Worm (Caenorhabditis elegans) whole organism, L4 larva: ENCODE results near the gene Y50D7A.8.

Experiments
- F10B5.3 ChIP-seq: sonication (generic microtip); optimal IDR thresholded peaks from 2 replicates; lab custom pipeline; 2016; ENCODE audit warnings: mild to moderate bottlenecking, missing genetic modification characterization, missing compliant biosample characterization
- T20F7.1 ChIP-seq: fragments of 200-800 bp; sonication (Bioruptor generic); optimal IDR thresholded peaks from 2 replicates; lab custom pipeline; 2018; ENCODE audit warnings: mild to moderate bottlenecking, missing genetic modification characterization, missing compliant biosample characterization
- Y75B8A.6 ChIP-seq: fragments of 200-800 bp; sonication (Bioruptor generic); IDR thresholded peaks from 2 replicates; pipeline ENCODE4 v1.3.6; 2022; ENCODE audit warnings: missing genetic modification reagents, missing genetic modification characterization, missing compliant biosample characterization
- ZK546.5 ChIP-seq, 2 experiments: sonication (generic microtip); optimal IDR thresholded peaks; 2 replicates each; lab custom pipeline; 2017; ENCODE audit warnings: missing biosample characterization in 2 of 2, missing genetic modification characterization in 2 of 2
- arid-1 ChIP-seq: fragments of 200-800 bp; sonication (Bioruptor generic); conservative IDR thresholded peaks from 2 replicates; pipeline ENCODE4 v1.3.6; 2022; ENCODE audit warnings: missing genetic modification reagents, missing genetic modification characterization, missing compliant biosample characterization
- ceh-62 ChIP-seq: sonication (generic microtip); optimal IDR thresholded peaks from 2 replicates; lab custom pipeline; 2017; ENCODE audit warnings: missing biosample characterization, missing genetic modification characterization
- ceh-82 ChIP-seq: sonication (generic microtip); optimal IDR thresholded peaks from 2 replicates; lab custom pipeline; 2017; ENCODE audit warnings: missing biosample characterization, missing genetic modification characterization
- cey-2 ChIP-seq: sonication (generic microtip); optimal IDR thresholded peaks from 3 replicates; lab custom pipeline; 2017; ENCODE audit warnings: missing genetic modification characterization, mild to moderate bottlenecking, missing compliant biosample characterization, antibody characterized with exemption, borderline replicate concordance; ENCODE audit not compliant: insufficient read depth
- dmd-6 ChIP-seq: fragments of 200-800 bp; sonication (Bioruptor generic); IDR thresholded peaks from 2 replicates; pipeline ENCODE4 v1.3.6; 2022; ENCODE audit warnings: missing genetic modification reagents, missing genetic modification characterization, missing compliant biosample characterization
- dmd-8 ChIP-seq: fragments of 200-800 bp; sonication (Bioruptor generic); IDR thresholded peaks from 2 replicates; pipeline ENCODE4 v1.3.6; 2022; ENCODE audit warnings: missing genetic modification characterization, missing compliant biosample characterization
- dpl-1 ChIP-seq: fragments of 150-350 bp; optimal IDR thresholded peaks from 2 replicates; lab custom pipeline; 2014; ENCODE audit warnings: missing biosample characterization, missing genetic modification reagents, missing genetic modification characterization
- duxl-1 ChIP-seq: sonication (generic microtip); optimal IDR thresholded peaks from 2 replicates; lab custom pipeline; 2016; ENCODE audit warnings: mild to moderate bottlenecking, missing genetic modification characterization, moderate library complexity, missing compliant biosample characterization; ENCODE audit not compliant: poor library complexity
- egl-27 ChIP-seq: sonication (generic microtip); optimal IDR thresholded peaks from 3 replicates; lab custom pipeline; 2017; ENCODE audit warnings: missing biosample characterization, missing genetic modification reagents, missing genetic modification characterization
- egl-43 ChIP-seq: fragments of 200-800 bp; sonication (Bioruptor generic); IDR thresholded peaks from 2 replicates; pipeline ENCODE4 v1.3.6; 2022; ENCODE audit warnings: missing genetic modification reagents, missing genetic modification characterization, missing compliant biosample characterization
- hlh-11 ChIP-seq: fragments of 200-800 bp; sonication (Bioruptor generic); optimal IDR thresholded peaks from 2 replicates; lab custom pipeline; 2018; ENCODE audit warnings: mild to moderate bottlenecking, missing genetic modification characterization, missing compliant biosample characterization
- hlh-30 ChIP-seq: sonication (generic microtip); optimal IDR thresholded peaks from 2 replicates; lab custom pipeline; 2017; ENCODE audit warnings: antibody characterized with exemption, mild to moderate bottlenecking, missing genetic modification characterization, missing compliant biosample characterization; ENCODE audit not compliant: insufficient read depth
- lim-7 ChIP-seq: fragments of 200-800 bp; sonication (Bioruptor generic); IDR thresholded peaks from 2 replicates; pipeline ENCODE4 v1.3.6; 2022; ENCODE audit warnings: missing genetic modification characterization, missing compliant biosample characterization
- lin-1 ChIP-seq: fragments of 200-800 bp; sonication (Bioruptor generic); IDR thresholded peaks from 2 replicates; pipeline ENCODE4 v1.3.6; 2022; ENCODE audit warnings: missing genetic modification reagents, missing genetic modification characterization, missing compliant biosample characterization
- lin-13 ChIP-seq: fragments of 150-350 bp; optimal IDR thresholded peaks from 2 replicates; lab custom pipeline; 2014; ENCODE audit warnings: missing biosample characterization, missing genetic modification reagents, missing genetic modification characterization
- lin-29 ChIP-seq: fragments of 200-800 bp; sonication (Bioruptor generic); IDR thresholded peaks from 2 replicates; pipeline ENCODE4 v1.3.6; 2022; ENCODE audit warnings: missing genetic modification reagents, missing genetic modification characterization, missing compliant biosample characterization
- lin-38 ChIP-seq: fragments of 200-800 bp; sonication (Bioruptor generic); IDR thresholded peaks from 2 replicates; pipeline ENCODE4 v1.3.6; 2022; ENCODE audit warnings: missing genetic modification reagents, missing genetic modification characterization, missing compliant biosample characterization
- lir-3 ChIP-seq: sonication (generic microtip); optimal IDR thresholded peaks from 2 replicates; lab custom pipeline; 2016; ENCODE audit warnings: mild to moderate bottlenecking, missing genetic modification characterization, missing compliant biosample characterization
- mdl-1 ChIP-seq, 2 experiments: fragments of 150-350 bp in 1 of 2; sonication (generic microtip) in 1 of 2; optimal IDR thresholded peaks; 2 replicates each; lab custom pipeline; 2014 to 2017; ENCODE audit warnings: missing biosample characterization in 2 of 2, missing genetic modification characterization in 2 of 2
- mep-1 ChIP-seq: fragments of 150-350 bp; sonication (generic microtip); optimal IDR thresholded peaks from 3 replicates; lab custom pipeline; 2014; ENCODE audit warnings: missing biosample characterization, missing genetic modification characterization
- mes-2 ChIP-seq: sonication (generic microtip); optimal IDR thresholded peaks from 2 replicates; lab custom pipeline; 2016; ENCODE audit warnings: missing genotype, mild to moderate bottlenecking, missing genetic modification characterization, missing compliant biosample characterization; ENCODE audit not compliant: poor library complexity, severe bottlenecking
- mxl-3 ChIP-seq: fragments of 200-800 bp; sonication (Bioruptor generic); optimal IDR thresholded peaks from 2 replicates; lab custom pipeline; 2018; ENCODE audit warnings: mild to moderate bottlenecking, missing genetic modification characterization, missing compliant biosample characterization
- nhr-102 ChIP-seq: sonication (generic microtip); optimal IDR thresholded peaks from 2 replicates; lab custom pipeline; 2016; ENCODE audit warnings: mild to moderate bottlenecking, missing genetic modification characterization, moderate library complexity, missing compliant biosample characterization
- nhr-11 ChIP-seq: fragments of 150-350 bp; optimal IDR thresholded peaks from 2 replicates; lab custom pipeline; 2014; ENCODE audit warnings: missing biosample characterization, missing genetic modification characterization
- nhr-237 ChIP-seq: sonication (generic microtip); optimal IDR thresholded peaks from 2 replicates; lab custom pipeline; 2017; ENCODE audit warnings: missing biosample characterization, missing genetic modification characterization
- nhr-28 ChIP-seq: fragments of 150-350 bp; optimal IDR thresholded peaks from 2 replicates; lab custom pipeline; 2014; ENCODE audit warnings: missing biosample characterization, missing genetic modification characterization
- nhr-42 ChIP-seq: fragments of 200-800 bp; sonication (Bioruptor generic); IDR thresholded peaks from 2 replicates; pipeline ENCODE4 v1.3.6; 2022; ENCODE audit warnings: missing genetic modification characterization, missing compliant biosample characterization
- nhr-48 ChIP-seq: sonication (generic microtip); optimal IDR thresholded peaks from 2 replicates; lab custom pipeline; 2016; ENCODE audit warnings: mild to moderate bottlenecking, missing genetic modification characterization, missing compliant biosample characterization
- pha-4 ChIP-seq, 2 experiments: fragments of 150-350 bp in 1 of 2; fragments of 200-800 bp in 1 of 2; sonication (Bioruptor generic) in 1 of 2; IDR thresholded peaks in 1 of 2; optimal IDR thresholded peaks in 1 of 2; 2 replicates each; pipeline versions ENCODE4 v1.3.6 to Lab custom; 2014 to 2022; ENCODE audit warnings: missing genetic modification characterization in 2 of 2, missing genetic modification reagents in 2 of 2, missing biosample characterization in 1 of 2, missing compliant biosample characterization in 1 of 2
- php-3 ChIP-seq: fragments of 200-800 bp; sonication (Bioruptor generic); IDR thresholded peaks from 2 replicates; pipeline ENCODE4 v1.3.6; 2022; ENCODE audit warnings: missing genetic modification reagents, missing genetic modification characterization, missing compliant biosample characterization
- pqm-1 ChIP-seq: sonication (generic microtip); optimal IDR thresholded peaks from 2 replicates; lab custom pipeline; 2017; ENCODE audit warnings: missing biosample characterization, missing genetic modification characterization
- rbr-2 ChIP-seq: sonication (generic microtip); optimal IDR thresholded peaks from 2 replicates; lab custom pipeline; 2016; ENCODE audit warnings: missing genotype, missing genetic modification characterization, missing compliant biosample characterization
- saeg-2 ChIP-seq: fragments of 200-800 bp; sonication (Bioruptor generic); IDR thresholded peaks from 2 replicates; pipeline ENCODE4 v1.3.6; 2022; ENCODE audit warnings: missing genetic modification reagents, missing genetic modification characterization, missing compliant biosample characterization
- sdz-12 ChIP-seq: fragments of 200-800 bp; sonication (Bioruptor generic); optimal IDR thresholded peaks from 2 replicates; lab custom pipeline; 2018; ENCODE audit warnings: mild to moderate bottlenecking, missing genetic modification characterization, missing compliant biosample characterization
- set-16 ChIP-seq: fragments of 200-800 bp; sonication (Bioruptor generic); IDR thresholded peaks from 2 replicates; pipeline ENCODE4 v1.3.6; 2022; ENCODE audit warnings: missing genetic modification reagents, missing genetic modification characterization, missing compliant biosample characterization
- skn-1 ChIP-seq: fragments of 150-350 bp; optimal IDR thresholded peaks from 2 replicates; lab custom pipeline; 2014; ENCODE audit warnings: missing biosample characterization, missing genetic modification characterization
- unc-130 ChIP-seq: sonication (generic microtip); optimal IDR thresholded peaks from 2 replicates; lab custom pipeline; 2016; ENCODE audit warnings: missing genetic modification reagents, missing genetic modification characterization, missing compliant biosample characterization
- unc-39 ChIP-seq: sonication (generic microtip); optimal IDR thresholded peaks from 2 replicates; lab custom pipeline; 2017; ENCODE audit warnings: missing biosample characterization, missing genetic modification characterization
- unc-62 ChIP-seq, 3 experiments: fragments of 150-350 bp in 1 of 3; sonication (generic microtip); optimal IDR thresholded peaks in 2 of 3; peaks in 1 of 3; 1 replicate in 1 of 3; 2 replicates in 2 of 3; lab custom pipeline; 2014 to 2017; ENCODE audit warnings: missing biosample characterization in 3 of 3, missing genetic modification characterization in 3 of 3, missing genetic modification reagents in 3 of 3, missing genotype in 1 of 3
- zfp-2 ChIP-seq: sonication (generic microtip); optimal IDR thresholded peaks from 2 replicates; lab custom pipeline; 2016; ENCODE audit warnings: mild to moderate bottlenecking, missing genetic modification characterization, missing compliant biosample characterization
- zip-11 ChIP-seq: fragments of 200-800 bp; sonication (Bioruptor generic); IDR thresholded peaks from 2 replicates; pipeline ENCODE4 v1.3.6; 2022; ENCODE audit warnings: missing genetic modification characterization, missing compliant biosample characterization
- ztf-11 ChIP-seq: fragments of 150-350 bp; optimal IDR thresholded peaks from 2 replicates; lab custom pipeline; 2014; ENCODE audit warnings: missing biosample characterization, missing genetic modification characterization
- ztf-7 ChIP-seq: fragments of 150-350 bp; optimal IDR thresholded peaks from 2 replicates; lab custom pipeline; 2014; ENCODE audit warnings: missing biosample characterization, missing genetic modification characterization

Gene Y50D7A.8

ce11 chrIII:356906-357901 is 14.2 kb upstream of the Y50D7A.8 start (continued):
- TF ChIP-seq unc-62 (GFP tag; optimal IDR thresholded peaks at IDR 0.05 in 1 of 2; lab: Kevin White, UChicago) (peak in 1 of 2 experiments; percentile 94), unc-62 (tag; optimal IDR thresholded peaks at IDR 0.05; lab: Kevin White, UChicago) (no peak), ceh-62 (tag; lab: Kevin White, UChicago) (no peak), mep-1 (tag; lab: Kevin White, UChicago) (peak; percentile 11), nhr-237 (tag; lab: Kevin White, UChicago) (no peak), nhr-28 (tag; lab: Kevin White, UChicago) (peak; percentile 65), nhr-48 (tag; lab: Kevin White, UChicago) (peak; percentile 18), sdz-12 (GFP tag; lab: Kevin White, UChicago) (no peak), lin-29 (GFP tag; lab: Robert Waterston, UW) (no peak), lin-38 (GFP tag; lab: Robert Waterston, UW) (peak; percentile 6; the same call in 1 of the 2 replicates), lim-7 (GFP tag; lab: Robert Waterston, UW) (no peak), rbr-2 (tag; lab: Kevin White, UChicago) (no peak), cey-2 (tag; lab: Kevin White, UChicago) (no peak), duxl-1 (tag; lab: Kevin White, UChicago) (peak; percentile 18), ztf-11 (tag; lab: Kevin White, UChicago) (no peak), lin-13 (GFP tag; lab: Kevin White, UChicago) (no peak), zfp-2 (no peak), unc-39 (tag; lab: Kevin White, UChicago) (no peak), mes-2 (tag; lab: Kevin White, UChicago) (peak; percentile 16), unc-130 (GFP tag; lab: Kevin White, UChicago) (no peak), saeg-2 (GFP tag; lab: Robert Waterston, UW) (no peak), pqm-1 (tag; lab: Kevin White, UChicago) (peak; percentile 87), hlh-11 (tag; lab: Kevin White, UChicago) (peak; percentile 32), hlh-30 (tag; lab: Kevin White, UChicago) (peak; percentile 1), zip-11 (GFP tag; lab: Robert Waterston, UW) (no peak), php-3 (GFP tag; lab: Robert Waterston, UW) (peak; percentile 52; the same call in 1 of the 2 replicates), F10B5.3 (tag; lab: Kevin White, UChicago) (no peak), mxl-3 (GFP tag; lab: Kevin White, UChicago) (no peak), egl-27 (tag; lab: Kevin White, UChicago) (no peak), arid-1 (GFP tag; lab: Robert Waterston, UW) (0 out of 2 replicates have a peak, but pooled peaks have one; percentile 17), pha-4 (GFP tag; IDR thresholded peaks at IDR 0.05; lab: Robert Waterston, UW) (no peak), pha-4 (tag; optimal IDR thresholded peaks at IDR 0.05; lab: Kevin White, UChicago) (no peak), dmd-6 (GFP tag; lab: Robert Waterston, UW) (0 out of 2 replicates have a peak, but pooled peaks have one; percentile 24), dpl-1 (GFP tag; lab: Kevin White, UChicago) (no peak), mdl-1 (tag; optimal IDR thresholded peaks at IDR 0.05; lab: Kevin White, UChicago) (peak in 1 of 2 experiments; percentile 4), T20F7.1 (GFP tag; lab: Kevin White, UChicago) (peak; percentile 12), nhr-11 (tag; lab: Kevin White, UChicago) (no peak), skn-1 (tag; lab: Kevin White, UChicago) (no peak), ceh-82 (tag; lab: Kevin White, UChicago) (no peak), set-16 (no peak), Y75B8A.6 (GFP tag; lab: Robert Waterston, UW) (no peak), lir-3 (tag; lab: Kevin White, UChicago) (no peak), ztf-7 (tag; lab: Kevin White, UChicago) (no peak), egl-43 (GFP tag; lab: Robert Waterston, UW) (peak; percentile 65; the same call in 1 of the 2 replicates), dmd-8 (GFP tag; lab: Robert Waterston, UW) (no peak), ZK546.5 (tag; optimal IDR thresholded peaks at IDR 0.05; lab: Kevin White, UChicago) (no peak), lin-1 (no peak), nhr-42 (GFP tag; lab: Robert Waterston, UW) (no peak), nhr-102 (tag; lab: Kevin White, UChicago) (no peak)
